ENCODE assay signal across 5 fruit fly cellular contexts in the genomic region with DNA sequence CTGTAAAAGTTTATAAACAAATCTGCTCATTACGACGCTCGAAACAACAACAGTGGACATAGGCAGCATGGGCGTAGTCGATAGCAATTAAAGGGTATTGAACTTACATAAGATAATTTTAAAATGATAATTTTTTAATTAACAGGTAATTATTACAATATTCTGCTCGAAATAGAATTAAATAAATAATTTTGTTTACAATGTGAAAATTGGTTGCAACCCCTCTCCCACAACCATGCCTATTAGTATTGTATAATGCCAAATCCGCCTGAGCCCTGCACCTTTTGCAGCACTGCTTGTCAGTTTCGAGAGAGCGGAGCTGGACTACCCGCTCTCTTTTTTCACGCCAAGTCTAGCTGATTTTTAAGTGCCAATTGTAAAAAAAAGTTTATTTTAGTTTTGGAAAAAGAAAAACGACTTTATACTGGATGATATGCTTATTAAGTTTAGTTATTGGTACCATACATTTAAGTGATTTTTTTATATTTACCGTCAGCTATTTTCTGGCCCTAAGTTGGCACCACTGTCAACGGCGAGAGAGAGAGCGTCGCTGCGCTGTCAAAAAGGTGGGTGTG.
TF ChIP-seq lines count a peak whose summit lies in the region.

A gene (minus strand): TSS at position 51 of the 575 bp plus-strand sequence.
A gene (plus strand): TSS at position 403 of the 575 bp plus-strand sequence.

- peak; percentile 78 for TF ChIP-seq CTCF in whole organism, embryonic (GFP tag; optimal IDR thresholded peaks at IDR 0.05; lab: Kevin White, UChicago)

TF ChIP-seq in whole organism, adult, 20 proteins besides CTCF, POLR2A, EP300 and RAD21 (continues in another document):
- TF ChIP-seq Hr96 (GFP tag; optimal IDR thresholded peaks at IDR 0.05; lab: Kevin White, UChicago) (peak; percentile 96), bab1 (GFP tag; optimal IDR thresholded peaks at IDR 0.05; lab: Kevin White, UChicago) (peak; percentile 100), CG14711 (tag; optimal IDR thresholded peaks at IDR 0.05; lab: Kevin White, UChicago) (peak; percentile 99), tj (GFP tag; optimal IDR thresholded peaks at IDR 0.05; lab: Kevin White, UChicago) (peak; percentile 96), CG12768 (GFP tag; optimal IDR thresholded peaks at IDR 0.05; lab: Kevin White, UChicago) (peak; percentile 100), CG1620 (GFP tag; optimal IDR thresholded peaks at IDR 0.05; lab: Kevin White, UChicago) (peak; percentile 100), Mnt (GFP tag; optimal IDR thresholded peaks at IDR 0.05; lab: Kevin White, UChicago) (peak; percentile 97), ovo (GFP tag; optimal IDR thresholded peaks at IDR 0.05; lab: Kevin White, UChicago) (peak; percentile 100), CG7045 (GFP tag; optimal IDR thresholded peaks at IDR 0.05; lab: Kevin White, UChicago) (peak; percentile 100), CG7101 (tag; optimal IDR thresholded peaks at IDR 0.05; lab: Kevin White, UChicago) (peak; percentile 100), Crg-1 (GFP tag; optimal IDR thresholded peaks at IDR 0.05; lab: Kevin White, UChicago) (peak; percentile 100), toe (GFP tag; optimal IDR thresholded peaks at IDR 0.05; lab: Kevin White, UChicago) (peak; percentile 100), cnc (optimal IDR thresholded peaks at IDR 0.05; lab: Kevin White, UChicago) (no peak), pad (GFP tag; optimal IDR thresholded peaks at IDR 0.05; lab: Kevin White, UChicago) (peak; percentile 96), CG5204 (GFP tag; optimal IDR thresholded peaks at IDR 0.05; lab: Kevin White, UChicago) (peak; percentile 99), kay (GFP tag; lab: Kevin White, UChicago; ENCODE audit: borderline replicate concordance) (peak; percentile 98)

TF ChIP-seq in whole organism, embryonic, 481 proteins besides CTCF, POLR2A, EP300 and RAD21 (continues in another document):
- TF ChIP-seq Poxn (GFP tag; IDR thresholded peaks at IDR 0.05; lab: Robert Waterston, UW) (peak; percentile 100), Adf1 (GFP tag; IDR thresholded peaks at IDR 0.05; lab: Robert Waterston, UW) (peak; percentile 95), gem (tag; optimal IDR thresholded peaks at IDR 0.05; lab: Kevin White, UChicago) (peak; percentile 100), wor (GFP tag; IDR thresholded peaks at IDR 0.05; lab: Robert Waterston, UW) (peak; percentile 100), CG7963 (GFP tag; IDR thresholded peaks at IDR 0.05; lab: Robert Waterston, UW; ENCODE audit: partially characterized antibody) (no peak; the same call in 2 of the 3 replicates), HmgD (GFP tag; optimal IDR thresholded peaks at IDR 0.05; lab: Kevin White, UChicago) (peak; percentile 89), CG9817 (tag; optimal IDR thresholded peaks at IDR 0.05; lab: Kevin White, UChicago) (peak; percentile 100), CG4854 (GFP tag; optimal IDR thresholded peaks at IDR 0.05; lab: Kevin White, UChicago) (peak; percentile 99), CG10366 (GFP tag; IDR thresholded peaks at IDR 0.05; lab: Robert Waterston, UW) (peak; percentile 100), Hr39 (optimal IDR thresholded peaks at IDR 0.05; lab: Kevin White, UChicago) (no peak), CG8089 (GFP tag; optimal IDR thresholded peaks at IDR 0.05; lab: Kevin White, UChicago) (peak; percentile 96), Lim3 (GFP tag; IDR thresholded peaks at IDR 0.05; lab: Robert Waterston, UW) (peak; percentile 99), CG4360 (GFP tag; IDR thresholded peaks at IDR 0.05; lab: Robert Waterston, UW) (peak; percentile 94), otp (GFP tag; IDR thresholded peaks at IDR 0.05; lab: Robert Waterston, UW) (peak; percentile 100), CHES-1-like (GFP tag; optimal IDR thresholded peaks at IDR 0.05; lab: Kevin White, UChicago) (peak; percentile 96), CG5245 (GFP tag; optimal IDR thresholded peaks at IDR 0.05; lab: Kevin White, UChicago) (peak; percentile 99), CG14014 (GFP tag; IDR thresholded peaks at IDR 0.05; lab: Robert Waterston, UW) (peak; percentile 100)

TF ChIP-seq in whole organism, prepupa, 60 proteins besides CTCF, POLR2A, EP300 and RAD21 (continues in another document):
- TF ChIP-seq CG34406 (GFP tag; optimal IDR thresholded peaks at IDR 0.05; lab: Kevin White, UChicago), result peak; percentile 100
- TF ChIP-seq CG3919 (GFP tag; optimal IDR thresholded peaks at IDR 0.05; lab: Kevin White, UChicago), result peak; percentile 100
- TF ChIP-seq net (GFP tag; optimal IDR thresholded peaks at IDR 0.05; lab: Kevin White, UChicago), result peak; percentile 99
- peak; percentile 100 for TF ChIP-seq OdsH (GFP tag; optimal IDR thresholded peaks at IDR 0.05; lab: Kevin White, UChicago)
- TF ChIP-seq Blimp-1 (GFP tag; optimal IDR thresholded peaks at IDR 0.05; lab: Kevin White, UChicago), result peak; percentile 97
- peak; percentile 99 for TF ChIP-seq CG11902 (GFP tag; optimal IDR thresholded peaks at IDR 0.05; lab: Kevin White, UChicago)
- peak; percentile 100 for TF ChIP-seq CG8119 (GFP tag; IDR thresholded peaks at IDR 0.05; lab: Robert Waterston, UW)
- peak; percentile 99 for TF ChIP-seq CG10669 (GFP tag; optimal IDR thresholded peaks at IDR 0.05; lab: Kevin White, UChicago)
- peak; percentile 99 for TF ChIP-seq salr (GFP tag; optimal IDR thresholded peaks at IDR 0.05; lab: Kevin White, UChicago)
- peak; percentile 99 for TF ChIP-seq Sox15 (GFP tag; optimal IDR thresholded peaks at IDR 0.05; lab: Kevin White, UChicago)
- peak; percentile 100 for TF ChIP-seq CG8632 (GFP tag; optimal IDR thresholded peaks at IDR 0.05; lab: Kevin White, UChicago)
- peak; percentile 99 for TF ChIP-seq CG6792 (GFP tag; optimal IDR thresholded peaks at IDR 0.05; lab: Kevin White, UChicago)
- TF ChIP-seq vri (GFP tag; optimal IDR thresholded peaks at IDR 0.05; lab: Kevin White, UChicago), result peak; percentile 98
- TF ChIP-seq Smox (GFP tag; optimal IDR thresholded peaks at IDR 0.05; lab: Kevin White, UChicago), result peak; percentile 99
- peak; percentile 99 for TF ChIP-seq CG31627 (GFP tag; optimal IDR thresholded peaks at IDR 0.05; lab: Kevin White, UChicago)
- TF ChIP-seq CG6276 (GFP tag; optimal IDR thresholded peaks at IDR 0.05; lab: Kevin White, UChicago), result peak; percentile 99
- peak; percentile 99 for TF ChIP-seq Sox102F (GFP tag; optimal IDR thresholded peaks at IDR 0.05; lab: Kevin White, UChicago)

TF ChIP-seq in whole organism, pupa, 21 proteins besides CTCF, POLR2A, EP300 and RAD21 (continues in another document):
- TF ChIP-seq Pif1A (GFP tag; optimal IDR thresholded peaks at IDR 0.05; lab: Kevin White, UChicago) (peak; percentile 99), CG14655 (GFP tag; optimal IDR thresholded peaks at IDR 0.05; lab: Kevin White, UChicago) (peak; percentile 100), fd96Ca (GFP tag; IDR thresholded peaks at IDR 0.05; lab: Robert Waterston, UW) (peak; percentile 99), Ets98B (GFP tag; IDR thresholded peaks at IDR 0.05; lab: Robert Waterston, UW) (peak; percentile 100), CG4496 (GFP tag; IDR thresholded peaks at IDR 0.05; lab: Robert Waterston, UW) (peak; percentile 100), CG13204 (GFP tag; optimal IDR thresholded peaks at IDR 0.05; lab: Kevin White, UChicago) (peak; percentile 97), CG12605 (GFP tag; IDR thresholded peaks at IDR 0.05; lab: Robert Waterston, UW) (peak; percentile 100), rn (GFP tag; IDR thresholded peaks at IDR 0.05; lab: Robert Waterston, UW) (peak; percentile 100), D1 (tag; optimal IDR thresholded peaks at IDR 0.05; lab: Kevin White, UChicago) (peak; percentile 99), CG32121 (GFP tag; IDR thresholded peaks at IDR 0.05; lab: Robert Waterston, UW) (peak; percentile 100), CG34367 (tag; optimal IDR thresholded peaks at IDR 0.05; lab: Kevin White, UChicago) (peak; percentile 99), EcR (GFP tag; optimal IDR thresholded peaks at IDR 0.05; lab: Kevin White, UChicago) (no peak), CG17806 (tag; optimal IDR thresholded peaks at IDR 0.05; lab: Kevin White, UChicago) (peak; percentile 100), CG9948 (tag; optimal IDR thresholded peaks at IDR 0.05; lab: Kevin White, UChicago) (peak; percentile 100), CG8301 (tag; optimal IDR thresholded peaks at IDR 0.05; lab: Kevin White, UChicago) (peak; percentile 100), CG8159 (tag; optimal IDR thresholded peaks at IDR 0.05; lab: Kevin White, UChicago) (peak; percentile 100), Snoo (tag; optimal IDR thresholded peaks at IDR 0.05; lab: Kevin White, UChicago) (peak; percentile 99), CG10348 (GFP tag; IDR thresholded peaks at IDR 0.05; lab: Robert Waterston, UW) (peak; percentile 99), Pif1B (GFP tag; optimal IDR thresholded peaks at IDR 0.05; lab: Kevin White, UChicago) (peak; percentile 99)

TF ChIP-seq in whole organism, wandering third instar larva, 38 proteins besides CTCF, POLR2A, EP300 and RAD21 (continues in another document):
- TF ChIP-seq woc (GFP tag; optimal IDR thresholded peaks at IDR 0.05; lab: Kevin White, UChicago) (peak; percentile 97), fru (GFP tag; optimal IDR thresholded peaks at IDR 0.05; lab: Kevin White, UChicago) (peak; percentile 99), CrebA (GFP tag; optimal IDR thresholded peaks at IDR 0.05; lab: Kevin White, UChicago; ENCODE audit: borderline replicate concordance) (peak; percentile 95), Jra (GFP tag; optimal IDR thresholded peaks at IDR 0.05; lab: Kevin White, UChicago) (peak; percentile 98), Abd-B (GFP tag; optimal IDR thresholded peaks at IDR 0.05; lab: Kevin White, UChicago) (no peak), Hnf4 (GFP tag; optimal IDR thresholded peaks at IDR 0.05; lab: Kevin White, UChicago) (peak; percentile 99), Sp1 (GFP tag; optimal IDR thresholded peaks at IDR 0.05; lab: Kevin White, UChicago) (peak; percentile 99), GATAd (GFP tag; optimal IDR thresholded peaks at IDR 0.05; lab: Kevin White, UChicago) (peak; percentile 98), Hr83 (GFP tag; optimal IDR thresholded peaks at IDR 0.05; lab: Kevin White, UChicago; ENCODE audit: poor library complexity, severe bottlenecking) (peak; percentile 97), dl (GFP tag; optimal IDR thresholded peaks at IDR 0.05; lab: Kevin White, UChicago; ENCODE audit: insufficient read depth in 1 of 2, partially characterized antibody in 2 of 2) (no peak), Dif (GFP tag; optimal IDR thresholded peaks at IDR 0.05; lab: Kevin White, UChicago; ENCODE audit: partially characterized antibody) (no peak), foxo (GFP tag; optimal IDR thresholded peaks at IDR 0.05; lab: Kevin White, UChicago) (peak; percentile 65 to 100), h (GFP tag; optimal IDR thresholded peaks at IDR 0.05; lab: Kevin White, UChicago) (peak; percentile 100), ey (GFP tag; optimal IDR thresholded peaks at IDR 0.05; lab: Kevin White, UChicago) (peak; percentile 99), HLH106 (tag; optimal IDR thresholded peaks at IDR 0.05; lab: Kevin White, UChicago) (peak; percentile 100), CG9705 (GFP tag; optimal IDR thresholded peaks at IDR 0.05; lab: Kevin White, UChicago) (peak; percentile 99), CG32264 (GFP tag; optimal IDR thresholded peaks at IDR 0.05; lab: Kevin White, UChicago) (peak; percentile 95), rgr (GFP tag; optimal IDR thresholded peaks at IDR 0.05; lab: Kevin White, UChicago) (peak; percentile 100), pan (optimal IDR thresholded peaks at IDR 0.05; lab: Kevin White, UChicago) (no peak)
